Fruit fly (Drosophila melanogaster) S2 (cell line): ENCODE measurements around the gene Ald2.

Experiments
- CG8478 ChIP-seq: fragments of >200 bp; optimal IDR thresholded peaks from 2 replicates; lab custom pipeline; 2018
- CTCF ChIP-seq, 2 experiments: fragments of >200 bp; optimal IDR thresholded peaks; 2 replicates each; lab custom pipeline; 2018

Gene Ald2

dm6 chr3R:26443875-26444511 lies 30.1 kb downstream of the Ald2 start:
- no peak for TF ChIP-seq CTCF (optimal IDR thresholded peaks at IDR 0.05; lab: Kevin White, UChicago)
- no peak for TF ChIP-seq CG8478 (lab: Kevin White, UChicago)

- no peak for TF ChIP-seq CTCF (optimal IDR thresholded peaks at IDR 0.05; lab: Kevin White, UChicago)
- no peak for TF ChIP-seq CG8478 (lab: Kevin White, UChicago)
Measured at dm6 chr3R:26448779-26449178, 34.9 kb downstream of the Ald2 start, which contains the start of gene Hex-t1. Gene Hex-t1 (plus strand): TSS chr3R:26449079.

dm6 chr3R:26450371-26450770 lies 36.5 kb downstream of the Ald2 start, which contains the start of gene Hex-t2:
Gene Hex-t2 (plus strand): TSS chr3R:26450671.
- TF ChIP-seq CTCF (optimal IDR thresholded peaks at IDR 0.05; lab: Kevin White, UChicago) (no peak), CG8478 (lab: Kevin White, UChicago) (no peak)

dm6 chr3R:26452345-26452744 lies 38.5 kb downstream of the Ald2 start, which contains the start of gene CG5447:
Gene CG5447 (plus strand): TSS chr3R:26452534.
- no peak for TF ChIP-seq CTCF (optimal IDR thresholded peaks at IDR 0.05; lab: Kevin White, UChicago)
- TF ChIP-seq CG8478 (lab: Kevin White, UChicago), result no peak

- TF ChIP-seq CTCF (optimal IDR thresholded peaks at IDR 0.05; lab: Kevin White, UChicago), result no peak
- no peak for TF ChIP-seq CG8478 (lab: Kevin White, UChicago)
Measured at dm6 chr3R:26454494-26454893, 40.6 kb downstream of the Ald2 start, which contains the start of gene CG43117. Gene CG43117 (plus strand): TSS chr3R:26454794.

- no peak for TF ChIP-seq CG8478 (lab: Kevin White, UChicago)
- TF ChIP-seq CTCF (optimal IDR thresholded peaks at IDR 0.05; lab: Kevin White, UChicago), result no peak
Measured at dm6 chr3R:26455838-26456237, 42.0 kb downstream of the Ald2 start, which contains the start of gene Pdf. Gene Pdf (minus strand): TSS chr3R:26456141.

- TF ChIP-seq CG8478 (lab: Kevin White, UChicago) (no peak), CTCF (optimal IDR thresholded peaks at IDR 0.05; lab: Kevin White, UChicago) (no peak)
Measured at dm6 chr3R:26456577-26456976, 42.7 kb downstream of the Ald2 start, which contains the start of gene CG14237. Gene CG14237 (plus strand): TSS chr3R:26456877.

dm6 chr3R:26457949-26458348 lies 44.1 kb downstream of the Ald2 start, which contains the start of gene CG14238:
Gene CG14238 (plus strand): TSS chr3R:26458249.
- TF ChIP-seq CG8478 (lab: Kevin White, UChicago), result no peak
- TF ChIP-seq CTCF (optimal IDR thresholded peaks at IDR 0.05; lab: Kevin White, UChicago), result no peak

dm6 chr3R:26461226-26461805 lies 47.4 kb downstream of the Ald2 start, which contains the start of gene CG5455:
Gene CG5455 (plus strand): TSS chr3R:26461527.
- no peak for TF ChIP-seq CG8478 (lab: Kevin White, UChicago)

- no peak for TF ChIP-seq CG8478 (lab: Kevin White, UChicago)
- TF ChIP-seq CTCF (optimal IDR thresholded peaks at IDR 0.05; lab: Kevin White, UChicago), result no peak
Measured at dm6 chr3R:26462173-26462959, 48.5 kb downstream of the Ald2 start.

dm6 chr3R:26463146-26463545 lies 49.3 kb downstream of the Ald2 start:
- TF ChIP-seq CTCF (optimal IDR thresholded peaks at IDR 0.05; lab: Kevin White, UChicago), result no peak
- TF ChIP-seq CG8478 (lab: Kevin White, UChicago), result no peak

- no peak for TF ChIP-seq CG8478 (lab: Kevin White, UChicago)
- TF ChIP-seq CTCF (optimal IDR thresholded peaks at IDR 0.05; lab: Kevin White, UChicago), result no peak
Measured at dm6 chr3R:26463558-26463957, 49.7 kb downstream of the Ald2 start.

dm6 chr3R:26464370-26464769 lies 50.5 kb downstream of the Ald2 start:
- no peak for TF ChIP-seq CTCF (optimal IDR thresholded peaks at IDR 0.05; lab: Kevin White, UChicago)
- no peak for TF ChIP-seq CG8478 (lab: Kevin White, UChicago)

- no peak for TF ChIP-seq CTCF (optimal IDR thresholded peaks at IDR 0.05; lab: Kevin White, UChicago)
Measured at dm6 chr3R:26465121-26465520, 51.2 kb downstream of the Ald2 start.
